Worm (Caenorhabditis elegans) whole organism, mixed stage, embryonic: Measurements from ENCODE around the gene T01B4.3.

Source experiments
- M03D4.4 ChIP-seq: sonication (generic microtip); optimal IDR thresholded peaks from 2 replicates; lab custom pipeline; 2017; ENCODE audit warnings: mild to moderate bottlenecking, missing genetic modification characterization, missing compliant biosample characterization
- bed-3 ChIP-seq: fragments of 200-800 bp; sonication (Bioruptor generic); optimal IDR thresholded peaks from 3 replicates; lab custom pipeline; 2018; ENCODE audit warnings: mild to moderate bottlenecking, missing genetic modification characterization, moderate library complexity, missing compliant biosample characterization
- blmp-1 ChIP-seq: fragments of 150-350 bp; optimal IDR thresholded peaks from 2 replicates; lab custom pipeline; 2014; ENCODE audit warnings: missing biosample characterization, missing genetic modification characterization
- ceh-39 ChIP-seq: fragments of 150-350 bp; optimal IDR thresholded peaks from 2 replicates; lab custom pipeline; 2014; ENCODE audit warnings: missing biosample characterization, missing genetic modification characterization
- ceh-83 ChIP-seq: fragments of 200-800 bp; sonication (Bioruptor generic); optimal IDR thresholded peaks from 2 replicates; lab custom pipeline; 2018; ENCODE audit warnings: mild to moderate bottlenecking, missing genetic modification characterization, missing compliant biosample characterization
- ces-1 ChIP-seq: fragments of 150-350 bp; optimal IDR thresholded peaks from 2 replicates; lab custom pipeline; 2014; ENCODE audit warnings: missing biosample characterization, missing genetic modification reagents, missing genetic modification characterization
- drap-1 ChIP-seq: fragments of 200-800 bp; sonication (Bioruptor generic); optimal IDR thresholded peaks from 3 replicates; lab custom pipeline; 2018; ENCODE audit warnings: mild to moderate bottlenecking, missing genetic modification characterization, missing compliant biosample characterization
- elt-1 ChIP-seq: sonication (generic microtip); optimal IDR thresholded peaks from 2 replicates; lab custom pipeline; 2017; ENCODE audit warnings: missing genetic modification characterization, mild to moderate bottlenecking, missing compliant biosample characterization, antibody characterized with exemption, moderate library complexity, borderline replicate concordance; ENCODE audit not compliant: insufficient read depth
- elt-3 ChIP-seq: fragments of 150-350 bp; optimal IDR thresholded peaks from 2 replicates; lab custom pipeline; 2014; ENCODE audit warnings: missing biosample characterization, missing genetic modification characterization
- flh-1 ChIP-seq: fragments of 200-800 bp; sonication (Bioruptor generic); optimal IDR thresholded peaks from 2 replicates; lab custom pipeline; 2018; ENCODE audit warnings: mild to moderate bottlenecking, missing genetic modification characterization, moderate library complexity, missing compliant biosample characterization
- lin-13 ChIP-seq: fragments of 150-350 bp; optimal IDR thresholded peaks from 2 replicates; lab custom pipeline; 2014; ENCODE audit warnings: missing biosample characterization, missing genetic modification characterization
- lin-32 ChIP-seq: fragments of 200-800 bp; sonication (Bioruptor generic); optimal IDR thresholded peaks from 2 replicates; lab custom pipeline; 2018; ENCODE audit warnings: mild to moderate bottlenecking, missing genetic modification characterization, missing compliant biosample characterization
- lsy-2 ChIP-seq: fragments of 150-350 bp; optimal IDR thresholded peaks from 2 replicates; lab custom pipeline; 2014; ENCODE audit warnings: missing biosample characterization, missing genetic modification characterization
- mab-5 ChIP-seq: fragments of 150-350 bp; optimal IDR thresholded peaks from 2 replicates; lab custom pipeline; 2014; ENCODE audit warnings: missing biosample characterization, missing genetic modification characterization
- mep-1 ChIP-seq: fragments of 150-350 bp; optimal IDR thresholded peaks from 2 replicates; lab custom pipeline; 2017; ENCODE audit warnings: missing biosample characterization, missing genetic modification reagents, missing genetic modification characterization, inconsistent platforms
- mls-2 ChIP-seq: sonication (generic microtip); optimal IDR thresholded peaks from 2 replicates; lab custom pipeline; 2016; ENCODE audit warnings: mild to moderate bottlenecking, missing genetic modification characterization, moderate library complexity, missing compliant biosample characterization
- nhr-12 ChIP-seq: fragments of 150-350 bp; optimal IDR thresholded peaks from 2 replicates; lab custom pipeline; 2014; ENCODE audit warnings: missing biosample characterization, missing genetic modification characterization
- nhr-2 ChIP-seq: fragments of 150-350 bp; optimal IDR thresholded peaks from 2 replicates; lab custom pipeline; 2014; ENCODE audit warnings: missing biosample characterization, missing genetic modification characterization
- nhr-237 ChIP-seq: fragments of 150-350 bp; optimal IDR thresholded peaks from 2 replicates; lab custom pipeline; 2014; ENCODE audit warnings: missing biosample characterization, missing genetic modification characterization
- nhr-76 ChIP-seq: sonication (generic microtip); optimal IDR thresholded peaks from 2 replicates; lab custom pipeline; 2017; ENCODE audit warnings: missing biosample characterization, missing genetic modification characterization
- pha-4 ChIP-seq: fragments of 150-350 bp; optimal IDR thresholded peaks from 2 replicates; lab custom pipeline; 2018; ENCODE audit warnings: missing biosample characterization, missing genetic modification reagents, missing genetic modification characterization
- sem-2 ChIP-seq: fragments of 200-800 bp; sonication (Bioruptor generic); optimal IDR thresholded peaks from 2 replicates; lab custom pipeline; 2018; ENCODE audit warnings: mild to moderate bottlenecking, missing genetic modification characterization, missing compliant biosample characterization
- snpc-4 ChIP-seq: fragments of 150-350 bp; optimal IDR thresholded peaks from 2 replicates; lab custom pipeline; 2014; ENCODE audit warnings: missing biosample characterization, missing genetic modification characterization
- sptf-1 ChIP-seq: sonication (generic microtip); optimal IDR thresholded peaks from 2 replicates; lab custom pipeline; 2017; ENCODE audit warnings: mild to moderate bottlenecking, missing genetic modification characterization, moderate library complexity, missing compliant biosample characterization
- tbx-8 ChIP-seq: fragments of 200-800 bp; sonication (Bioruptor generic); optimal IDR thresholded peaks from 2 replicates; lab custom pipeline; 2018; ENCODE audit warnings: mild to moderate bottlenecking, missing genetic modification characterization, moderate library complexity, missing compliant biosample characterization
- unc-120 ChIP-seq: sonication (generic microtip); optimal IDR thresholded peaks from 2 replicates; lab custom pipeline; 2017; ENCODE audit warnings: missing genetic modification characterization, missing compliant biosample characterization; ENCODE audit not compliant: poor library complexity, severe bottlenecking
- unc-39 ChIP-seq: fragments of 150-350 bp; optimal IDR thresholded peaks from 2 replicates; lab custom pipeline; 2014; ENCODE audit warnings: missing biosample characterization, missing genetic modification characterization
- unc-62 ChIP-seq: fragments of 150-350 bp; optimal IDR thresholded peaks from 2 replicates; lab custom pipeline; 2014; ENCODE audit warnings: missing biosample characterization, missing genetic modification reagents, missing genetic modification characterization
- ztf-11 ChIP-seq: fragments of 150-350 bp; optimal IDR thresholded peaks from 2 replicates; lab custom pipeline; 2014; ENCODE audit warnings: missing biosample characterization, missing genetic modification characterization

The T01B4.3 gene

ce11 chrX:16283103-16283502 lies 34.4 kb downstream of the T01B4.3 start, which contains the start of gene F52E10.2:
F52E10.2 (minus strand) TSS chrX:16283203.
- TF ChIP-seq ceh-39 (tag; lab: Kevin White, UChicago) (no peak), M03D4.4 (tag; lab: Kevin White, UChicago) (no peak), snpc-4 (tag; lab: Kevin White, UChicago) (no peak), mls-2 (tag; lab: Kevin White, UChicago) (no peak), unc-120 (tag; lab: Kevin White, UChicago) (no peak)

- no peak for TF ChIP-seq elt-1
- no peak for TF ChIP-seq tbx-8 (GFP tag; lab: Kevin White, UChicago)
- peak; percentile 52 for TF ChIP-seq unc-120 (tag; lab: Kevin White, UChicago)
- peak; percentile 9 for TF ChIP-seq drap-1 (GFP tag; lab: Kevin White, UChicago)
- TF ChIP-seq ceh-83 (GFP tag; lab: Kevin White, UChicago), result no peak
- no peak for TF ChIP-seq ceh-39 (tag; lab: Kevin White, UChicago)
- TF ChIP-seq mls-2 (tag; lab: Kevin White, UChicago), result no peak
- TF ChIP-seq unc-62 (GFP tag; lab: Kevin White, UChicago), result no peak
- TF ChIP-seq lin-13, result no peak
- no peak for TF ChIP-seq flh-1 (GFP tag; lab: Kevin White, UChicago)
- no peak for TF ChIP-seq mep-1
- peak; percentile 43 for TF ChIP-seq ces-1
- no peak for TF ChIP-seq elt-3 (tag; lab: Kevin White, UChicago)
- no peak for TF ChIP-seq ztf-11 (tag; lab: Kevin White, UChicago)
- peak; percentile 16 for TF ChIP-seq sptf-1 (tag; lab: Kevin White, UChicago)
- TF ChIP-seq sem-2 (GFP tag; lab: Kevin White, UChicago), result no peak
- TF ChIP-seq pha-4, result peak; percentile 2
- TF ChIP-seq mab-5 (tag; lab: Kevin White, UChicago), result no peak
- peak; percentile 34 for TF ChIP-seq nhr-2 (tag; lab: Kevin White, UChicago)
Observed at ce11 chrX:16275255-16275813, 42.2 kb downstream of the T01B4.3 start, which contains the start of gene sdc-1. sdc-1 (plus strand) TSS chrX:16275763.

- TF ChIP-seq ceh-39 (tag; lab: Kevin White, UChicago) (no peak), nhr-237 (tag; lab: Kevin White, UChicago) (no peak), nhr-76 (no peak), bed-3 (GFP tag; lab: Kevin White, UChicago) (peak; percentile 3), flh-1 (GFP tag; lab: Kevin White, UChicago) (no peak), ces-1 (peak; percentile 7), sptf-1 (tag; lab: Kevin White, UChicago) (peak; percentile 8), elt-3 (tag; lab: Kevin White, UChicago) (no peak), unc-120 (tag; lab: Kevin White, UChicago) (peak; percentile 39), tbx-8 (GFP tag; lab: Kevin White, UChicago) (no peak), ceh-83 (GFP tag; lab: Kevin White, UChicago) (peak; percentile 28), mep-1 (no peak), lin-32 (no peak), nhr-12 (tag; lab: Kevin White, UChicago) (no peak), mls-2 (tag; lab: Kevin White, UChicago) (no peak)
Observed at ce11 chrX:16271147-16271546, 46.4 kb downstream of the T01B4.3 start.

- TF ChIP-seq blmp-1, result no peak
- no peak for TF ChIP-seq sptf-1 (tag; lab: Kevin White, UChicago)
- TF ChIP-seq lin-32, result no peak
- no peak for TF ChIP-seq mab-5 (tag; lab: Kevin White, UChicago)
- no peak for TF ChIP-seq ceh-83 (GFP tag; lab: Kevin White, UChicago)
- TF ChIP-seq nhr-237 (tag; lab: Kevin White, UChicago), result no peak
- TF ChIP-seq drap-1 (GFP tag; lab: Kevin White, UChicago), result no peak
- TF ChIP-seq M03D4.4 (tag; lab: Kevin White, UChicago), result no peak
- no peak for TF ChIP-seq tbx-8 (GFP tag; lab: Kevin White, UChicago)
- TF ChIP-seq mls-2 (tag; lab: Kevin White, UChicago), result no peak
- TF ChIP-seq ceh-39 (tag; lab: Kevin White, UChicago), result no peak
- TF ChIP-seq ztf-11 (tag; lab: Kevin White, UChicago), result no peak
- TF ChIP-seq nhr-12 (tag; lab: Kevin White, UChicago), result no peak
- TF ChIP-seq unc-39 (tag; lab: Kevin White, UChicago), result no peak
- no peak for TF ChIP-seq elt-1
- TF ChIP-seq lsy-2, result no peak
Observed at ce11 chrX:16269969-16270368, 47.6 kb downstream of the T01B4.3 start, which contains the start of gene ifa-3. ifa-3 (minus strand) TSS chrX:16270069.
